Worm (Caenorhabditis elegans) whole organism, late embryonic: ENCODE results near the gene Y32F6A.5.

ENCODE experiments used
- mec-3 ChIP-seq: sonication (generic microtip); optimal IDR thresholded peaks from 2 replicates; lab custom pipeline; 2016; ENCODE audit warnings: borderline replicate concordance, missing genetic modification characterization, missing compliant biosample characterization
- pqm-1 ChIP-seq: sonication (generic microtip); optimal IDR thresholded peaks from 2 replicates; lab custom pipeline; 2016; ENCODE audit warnings: missing genetic modification characterization, missing compliant biosample characterization

DNA sequence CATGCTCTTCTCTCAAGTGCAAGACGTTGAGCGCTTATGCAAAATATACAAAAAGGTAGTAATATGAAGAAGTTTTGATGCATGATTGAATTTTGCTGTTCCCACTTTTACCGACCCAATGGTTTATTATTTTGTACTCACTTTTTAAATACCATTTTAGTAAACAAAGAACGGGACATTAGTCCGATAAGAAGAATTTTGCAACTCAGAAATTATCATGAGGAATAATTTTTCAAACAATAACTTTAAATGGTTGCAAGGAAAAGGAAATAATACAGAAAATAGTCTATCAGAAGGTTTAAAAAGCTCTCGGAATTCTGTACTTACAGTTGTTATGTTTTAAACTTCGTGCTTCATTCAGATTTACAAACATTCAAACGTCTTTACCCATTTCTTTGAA is 38.8 kb downstream of the Y32F6A.5 start, which contains the start of gene F15H10.9:
- TF ChIP-seq mec-3 (no peak), pqm-1 (tag; lab: Kevin White, UChicago) (no peak)
